Worm (Caenorhabditis elegans): ENCODE results near the gene K10D11.5.

ce11 chrIV:12975981-12976380, 15.7 kb downstream of the K10D11.5 start, which contains the start of gene dod-17:
- TF ChIP-seq hnd-1 (tag; optimal IDR thresholded peaks at IDR 0.05) (no peak), ama-1 (optimal IDR thresholded peaks at IDR 0.05) (no peak), B0310.2 (tag; optimal IDR thresholded peaks at IDR 0.05) (no peak), ceh-36 (tag; optimal IDR thresholded peaks at IDR 0.05) (no peak), tbx-11 (GFP tag; IDR thresholded peaks at IDR 0.05) (no peak), pes-1 (GFP tag; IDR thresholded peaks at IDR 0.05) (no peak), flt-1 (GFP tag; IDR thresholded peaks at IDR 0.05) (no peak), ceh-13 (GFP tag; optimal IDR thresholded peaks at IDR 0.05) (no peak), F13C5.2 (tag; optimal IDR thresholded peaks at IDR 0.05) (no peak), ets-7 (tag; optimal IDR thresholded peaks at IDR 0.05) (no peak), sea-1 (GFP tag; conservative IDR thresholded peaks at IDR 0.05) (no peak), tra-4 (tag; optimal IDR thresholded peaks at IDR 0.05) (no peak), hmg-4 (GFP tag; optimal IDR thresholded peaks at IDR 0.05) (no peak)
